Fruit fly (Drosophila melanogaster): ENCODE results near the gene CG33552.

CG33552 gene

dm6 chr2L:16720707-16721700, 38.7 kb downstream of the CG33552 start:
- peak; percentile 91 for TF ChIP-seq CG9139 (GFP tag; optimal IDR thresholded peaks at IDR 0.05)
- peak; percentile 71 for TF ChIP-seq dac (GFP tag; optimal IDR thresholded peaks at IDR 0.05)
- TF ChIP-seq Met (GFP tag; optimal IDR thresholded peaks at IDR 0.05) = peak; percentile 98
- peak; percentile 96 for TF ChIP-seq Ets96B (tag; optimal IDR thresholded peaks at IDR 0.05)
- peak; percentile 97 for TF ChIP-seq Eip75B (GFP tag; optimal IDR thresholded peaks at IDR 0.05)
- peak; percentile 89 for TF ChIP-seq fd59A (GFP tag; optimal IDR thresholded peaks at IDR 0.05)
- TF ChIP-seq CG7368 (GFP tag; optimal IDR thresholded peaks at IDR 0.05) = peak; percentile 96
- peak; percentile 92 for TF ChIP-seq Sox15 (GFP tag; optimal IDR thresholded peaks at IDR 0.05)
- no peak for TF ChIP-seq Hr38 (GFP tag; optimal IDR thresholded peaks at IDR 0.05)
- peak; percentile 96 for TF ChIP-seq acj6 (GFP tag; optimal IDR thresholded peaks at IDR 0.05)
- TF ChIP-seq CG8632 (GFP tag; optimal IDR thresholded peaks at IDR 0.05) = peak; percentile 95
- TF ChIP-seq Gug (GFP tag; IDR thresholded peaks at IDR 0.05) = peak; percentile 97
- peak; percentile 96 for TF ChIP-seq Smox (GFP tag; optimal IDR thresholded peaks at IDR 0.05)
- TF ChIP-seq ss (GFP tag; optimal IDR thresholded peaks at IDR 0.05) = peak; percentile 95 to 96
- peak; percentile 94 for TF ChIP-seq Lpt (GFP tag; optimal IDR thresholded peaks at IDR 0.05)
- TF ChIP-seq CG6276 (GFP tag; optimal IDR thresholded peaks at IDR 0.05) = peak; percentile 86
- peak; percentile 96 for TF ChIP-seq CG8319 (GFP tag; optimal IDR thresholded peaks at IDR 0.05)
- TF ChIP-seq vri (GFP tag; optimal IDR thresholded peaks at IDR 0.05) = peak; percentile 98
- peak; percentile 97 for TF ChIP-seq CG6163 (GFP tag; IDR thresholded peaks at IDR 0.05)
- peak; percentile 96 for TF ChIP-seq cyc (GFP tag; optimal IDR thresholded peaks at IDR 0.05)
- peak; percentile 94 for TF ChIP-seq CG11902 (GFP tag; optimal IDR thresholded peaks at IDR 0.05)
- peak; percentile 98 for TF ChIP-seq esn (GFP tag; optimal IDR thresholded peaks at IDR 0.05)
- TF ChIP-seq CG6854 (GFP tag; optimal IDR thresholded peaks at IDR 0.05) = peak; percentile 85
- peak; percentile 92 for TF ChIP-seq spab (GFP tag; optimal IDR thresholded peaks at IDR 0.05)
- TF ChIP-seq Sox102F (GFP tag; optimal IDR thresholded peaks at IDR 0.05) = peak; percentile 96
- peak; percentile 97 for TF ChIP-seq achi (GFP tag; optimal IDR thresholded peaks at IDR 0.05)
- TF ChIP-seq CG31627 (GFP tag; optimal IDR thresholded peaks at IDR 0.05) = peak; percentile 95
- peak; percentile 97 for TF ChIP-seq eg (GFP tag; IDR thresholded peaks at IDR 0.05)
- peak; percentile 95 for TF ChIP-seq Hr39 (GFP tag; optimal IDR thresholded peaks at IDR 0.05)
- peak; percentile 90 for TF ChIP-seq Blimp-1 (GFP tag; optimal IDR thresholded peaks at IDR 0.05)
- TF ChIP-seq CG1621 (tag; optimal IDR thresholded peaks at IDR 0.05) = peak; percentile 87
- TF ChIP-seq CG15336 (GFP tag; IDR thresholded peaks at IDR 0.05) = peak; percentile 97
- TF ChIP-seq CG32006 (GFP tag; optimal IDR thresholded peaks at IDR 0.05) = peak; percentile 95
- TF ChIP-seq Hr4 (GFP tag; optimal IDR thresholded peaks at IDR 0.05) = peak; percentile 97
- TF ChIP-seq dsx (GFP tag; optimal IDR thresholded peaks at IDR 0.05; ENCODE audit: poor library complexity, severe bottlenecking) = peak; percentile 94
- TF ChIP-seq CG4318 (GFP tag; optimal IDR thresholded peaks at IDR 0.05) = no peak
- peak; percentile 82 for TF ChIP-seq CG16779 (tag; optimal IDR thresholded peaks at IDR 0.05)
- peak; percentile 91 for TF ChIP-seq CG6808 (GFP tag; optimal IDR thresholded peaks at IDR 0.05)
- peak; percentile 93 for TF ChIP-seq Sox14 (GFP tag; optimal IDR thresholded peaks at IDR 0.05)
- TF ChIP-seq OdsH (GFP tag; optimal IDR thresholded peaks at IDR 0.05) = peak; percentile 97
- peak; percentile 94 for TF ChIP-seq CG3032 (tag; optimal IDR thresholded peaks at IDR 0.05)
- peak; percentile 95 for TF ChIP-seq CG10669 (GFP tag; optimal IDR thresholded peaks at IDR 0.05)
- peak; percentile 81 to 96 for TF ChIP-seq salr (GFP tag; optimal IDR thresholded peaks at IDR 0.05)
- peak; percentile 97 for TF ChIP-seq CG11762 (GFP tag; optimal IDR thresholded peaks at IDR 0.05; ENCODE audit: insufficient read depth)
- peak; percentile 92 for TF ChIP-seq Ets21C (GFP tag; optimal IDR thresholded peaks at IDR 0.05)
- peak; percentile 94 for TF ChIP-seq CG6792 (GFP tag; optimal IDR thresholded peaks at IDR 0.05)
- TF ChIP-seq svp (GFP tag) = peak; percentile 99
- TF ChIP-seq CG3919 (GFP tag; optimal IDR thresholded peaks at IDR 0.05) = peak; percentile 98
- peak; percentile 84 for TF ChIP-seq fd85E (GFP tag; optimal IDR thresholded peaks at IDR 0.05)

Measured in whole organism, prepupa.